Fruit fly (Drosophila melanogaster) whole organism, embryonic: Measurements from ENCODE around the gene Lim1.
A peak's percentile ranks its signal among the peaks of the same experiment; 100 is the strongest.

Experiments
- Abd-B ChIP-seq: fragments of 200-800 bp; sonication (Bioruptor generic); optimal IDR thresholded peaks from 2 replicates; lab custom pipeline; 2018; ENCODE audit warnings: missing biosample characterization, mild to moderate bottlenecking, missing genetic modification characterization, moderate library complexity
- Aef1 ChIP-seq: fragments of 200-800 bp; sonication (Bioruptor generic); IDR thresholded peaks from 3 replicates; pipeline ENCODE4 v1.3.6; 2022; ENCODE audit warnings: missing biosample characterization, missing genetic modification characterization
- CG10267 ChIP-seq: fragments of 200-800 bp; sonication (Bioruptor generic); optimal IDR thresholded peaks from 2 replicates; lab custom pipeline; 2018; ENCODE audit warnings: missing biosample characterization, mild to moderate bottlenecking, missing genetic modification characterization, moderate library complexity
- CG10979 ChIP-seq: fragments of 200-800 bp; sonication (Bioruptor generic); optimal IDR thresholded peaks from 2 replicates; lab custom pipeline; 2018; ENCODE audit warnings: missing biosample characterization, mild to moderate bottlenecking, missing genetic modification characterization, moderate library complexity
- CG11247 ChIP-seq: fragments of 200-800 bp; sonication (Bioruptor generic); IDR thresholded peaks from 2 replicates; pipeline ENCODE4 v1.3.6; 2022; ENCODE audit warnings: missing biosample characterization, missing genetic modification characterization
- CG11398 ChIP-seq: fragments of 200-800 bp; sonication (Bioruptor generic); optimal IDR thresholded peaks from 2 replicates; lab custom pipeline; 2016; ENCODE audit warnings: missing biosample characterization, missing genetic modification characterization
- CG11456 ChIP-seq: fragments of 200-800 bp; sonication (Bioruptor generic); IDR thresholded peaks from 3 replicates; pipeline ENCODE4 v1.3.6; 2022; ENCODE audit warnings: missing biosample characterization, missing genetic modification characterization
- CG11696 ChIP-seq: fragments of 200-800 bp; sonication (Bioruptor generic); IDR thresholded peaks from 2 replicates; pipeline ENCODE4 v1.3.6; 2022; ENCODE audit warnings: missing biosample characterization, missing genetic modification characterization
- CG12659 ChIP-seq: fragments of 200-800 bp; sonication (Bioruptor generic); optimal IDR thresholded peaks from 3 replicates; lab custom pipeline; 2017; ENCODE audit warnings: mild to moderate bottlenecking, missing biosample characterization, missing genetic modification reagents, missing genetic modification characterization
- CG13424 ChIP-seq: fragments of 200-800 bp; sonication (Bioruptor generic); optimal IDR thresholded peaks from 2 replicates; lab custom pipeline; 2019; ENCODE audit warnings: missing biosample characterization, mild to moderate bottlenecking, missing genetic modification characterization, moderate library complexity
- CG15269 ChIP-seq: fragments of 200-800 bp; sonication (Bioruptor generic); optimal IDR thresholded peaks from 2 replicates; lab custom pipeline; 2018; ENCODE audit warnings: missing biosample characterization, mild to moderate bottlenecking, missing genetic modification characterization, moderate library complexity
- CG15601 ChIP-seq: fragments of 200-800 bp; sonication (Bioruptor generic); optimal IDR thresholded peaks from 3 replicates; lab custom pipeline; 2019; ENCODE audit warnings: missing biosample characterization, mild to moderate bottlenecking, missing genetic modification characterization, moderate library complexity
- CG17328 ChIP-seq: fragments of 200-800 bp; sonication (Bioruptor generic); IDR thresholded peaks from 2 replicates; pipeline ENCODE4 v1.3.6; 2022; ENCODE audit warnings: missing biosample characterization, missing genetic modification characterization
- CG17359 ChIP-seq: fragments of 200-800 bp; sonication (Bioruptor generic); optimal IDR thresholded peaks from 3 replicates; lab custom pipeline; 2018; ENCODE audit warnings: missing biosample characterization, mild to moderate bottlenecking, missing genetic modification characterization, moderate library complexity
- CG17802 ChIP-seq: fragments of 200-800 bp; sonication (Bioruptor generic); optimal IDR thresholded peaks from 2 replicates; lab custom pipeline; 2018; ENCODE audit warnings: missing biosample characterization, mild to moderate bottlenecking, missing genetic modification characterization, moderate library complexity
- CG18262 ChIP-seq: fragments of 200-800 bp; optimal IDR thresholded peaks from 3 replicates; lab custom pipeline; 2019; ENCODE audit warnings: missing biosample characterization, mild to moderate bottlenecking, missing genetic modification characterization, moderate library complexity
- CG2678 ChIP-seq: fragments of 200-800 bp; sonication (Bioruptor generic); optimal IDR thresholded peaks from 3 replicates; lab custom pipeline; 2019; ENCODE audit warnings: missing biosample characterization, mild to moderate bottlenecking, missing genetic modification characterization, moderate library complexity
- CG2712 ChIP-seq: fragments of 200-800 bp; optimal IDR thresholded peaks from 3 replicates; lab custom pipeline; 2019; ENCODE audit warnings: missing biosample characterization, mild to moderate bottlenecking, missing genetic modification characterization, moderate library complexity
- CG31441 ChIP-seq: fragments of 200-800 bp; sonication (Bioruptor generic); IDR thresholded peaks from 2 replicates; pipeline ENCODE4 v1.3.6; 2022; ENCODE audit warnings: missing biosample characterization, missing genetic modification characterization
- CG34422 ChIP-seq: fragments of 200-800 bp; sonication (Bioruptor generic); IDR thresholded peaks from 3 replicates; pipeline ENCODE4 v1.3.6; 2022; ENCODE audit warnings: missing biosample characterization, missing genetic modification characterization
- CG3838 ChIP-seq: fragments of 200-800 bp; sonication (Bioruptor generic); optimal IDR thresholded peaks from 3 replicates; lab custom pipeline; 2016; ENCODE audit warnings: missing biosample characterization, missing genetic modification characterization
- CG4424 ChIP-seq: fragments of 200-800 bp; sonication (Bioruptor generic); optimal IDR thresholded peaks from 3 replicates; lab custom pipeline; 2016; ENCODE audit warnings: missing biosample characterization, missing genetic modification characterization
- CG5953 ChIP-seq: fragments of 200-800 bp; sonication (Bioruptor generic); IDR thresholded peaks from 2 replicates; pipeline ENCODE4 v1.3.6; 2022; ENCODE audit warnings: missing biosample characterization, missing genetic modification characterization
- CG6254 ChIP-seq: fragments of 200-800 bp; sonication (Bioruptor generic); optimal IDR thresholded peaks from 3 replicates; lab custom pipeline; 2017; ENCODE audit warnings: mild to moderate bottlenecking, missing biosample characterization, missing genetic modification reagents, missing genetic modification characterization
- CG7839 ChIP-seq: fragments of 200-800 bp; sonication (Bioruptor generic); optimal IDR thresholded peaks from 3 replicates; lab custom pipeline; 2018; ENCODE audit warnings: missing biosample characterization, mild to moderate bottlenecking, missing genetic modification characterization, moderate library complexity
- D19A ChIP-seq: fragments of 200-800 bp; optimal IDR thresholded peaks from 3 replicates; lab custom pipeline; 2019; ENCODE audit warnings: missing biosample characterization, mild to moderate bottlenecking, missing genetic modification characterization, moderate library complexity
- H2.0 ChIP-seq: fragments of 200-800 bp; sonication (Bioruptor generic); IDR thresholded peaks from 2 replicates; pipeline ENCODE4 v1.3.6; 2022; ENCODE audit warnings: missing biosample characterization, missing genetic modification characterization
- Hr51 ChIP-seq, 2 experiments: fragments of 200-800 bp; sonication (Bioruptor generic); optimal IDR thresholded peaks; 2 replicates in 1 of 2; 3 replicates in 1 of 2; lab custom pipeline; 2016 to 2018; ENCODE audit warnings: missing biosample characterization in 2 of 2, missing genetic modification characterization in 2 of 2, mild to moderate bottlenecking in 1 of 2, moderate library complexity in 1 of 2
- Lim3 ChIP-seq: fragments of 200-800 bp; sonication (Bioruptor generic); IDR thresholded peaks from 2 replicates; pipeline ENCODE4 v1.3.6; 2022; ENCODE audit warnings: missing biosample characterization, missing genetic modification characterization
- Six4 ChIP-seq: fragments of 200-800 bp; sonication (Bioruptor generic); optimal IDR thresholded peaks from 2 replicates; lab custom pipeline; 2016; ENCODE audit warnings: missing biosample characterization, missing genetic modification characterization
- Sox100B ChIP-seq: fragments of 200-800 bp; sonication (Bioruptor generic); optimal IDR thresholded peaks from 3 replicates; lab custom pipeline; 2018; ENCODE audit warnings: missing biosample characterization, mild to moderate bottlenecking, missing genetic modification characterization
- Xbp1 ChIP-seq: fragments of 200-800 bp; sonication (Bioruptor generic); optimal IDR thresholded peaks from 3 replicates; lab custom pipeline; 2016; ENCODE audit warnings: missing biosample characterization, mild to moderate bottlenecking, missing genetic modification characterization
- Xrp1 ChIP-seq: fragments of 200-800 bp; sonication (Bioruptor generic); IDR thresholded peaks from 2 replicates; pipeline ENCODE4 v1.3.6; 2022; ENCODE audit warnings: missing biosample characterization, missing genetic modification characterization
- chif ChIP-seq, 2 experiments: fragments of 200-800 bp; sonication (Bioruptor generic); optimal IDR thresholded peaks; 3 replicates each; lab custom pipeline; 2016; ENCODE audit warnings: missing biosample characterization in 2 of 2, missing genetic modification characterization in 2 of 2
- chm ChIP-seq: fragments of 200-800 bp; sonication (Bioruptor generic); IDR thresholded peaks from 2 replicates; pipeline ENCODE4 v1.3.6; 2022; ENCODE audit warnings: missing biosample characterization, missing genetic modification characterization
- ci ChIP-seq: fragments of 200-800 bp; sonication (Bioruptor generic); IDR thresholded peaks from 3 replicates; pipeline ENCODE4 v1.3.6; 2022; ENCODE audit warnings: missing biosample characterization, missing genetic modification characterization
- dmrt99B ChIP-seq: fragments of 200-800 bp; sonication (Bioruptor generic); optimal IDR thresholded peaks from 2 replicates; lab custom pipeline; 2018; ENCODE audit warnings: missing biosample characterization, mild to moderate bottlenecking, missing genetic modification characterization, moderate library complexity
- dpn ChIP-seq, 2 experiments: fragments of 200-800 bp; sonication (Bioruptor generic); optimal IDR thresholded peaks; 3 replicates each; lab custom pipeline; 2016; ENCODE audit warnings: missing biosample characterization in 2 of 2, missing genetic modification characterization in 2 of 2
- grau ChIP-seq: fragments of 200-800 bp; optimal IDR thresholded peaks from 3 replicates; lab custom pipeline; 2019; ENCODE audit warnings: missing biosample characterization, mild to moderate bottlenecking, missing genetic modification characterization, moderate library complexity
- gsb-n ChIP-seq: fragments of 200-800 bp; sonication (Bioruptor generic); optimal IDR thresholded peaks from 3 replicates; lab custom pipeline; 2018; ENCODE audit warnings: missing biosample characterization, mild to moderate bottlenecking, missing genetic modification characterization
- kah ChIP-seq: fragments of 200-800 bp; sonication (Bioruptor generic); optimal IDR thresholded peaks from 2 replicates; lab custom pipeline; 2018; ENCODE audit warnings: missing biosample characterization, mild to moderate bottlenecking, missing genetic modification characterization
- ken ChIP-seq: fragments of 200-800 bp; sonication (Bioruptor generic); IDR thresholded peaks from 3 replicates; pipeline ENCODE4 v1.3.6; 2022; ENCODE audit warnings: missing biosample characterization, missing genetic modification characterization
- lov ChIP-seq, 2 experiments: fragments of 200-800 bp in 1 of 2; fragments of >200 bp in 1 of 2; sonication (Bioruptor generic) in 1 of 2; IDR thresholded peaks in 1 of 2; optimal IDR thresholded peaks in 1 of 2; 2 replicates in 1 of 2; 3 replicates in 1 of 2; pipeline versions ENCODE4 v1.3.6 to Lab custom; 2017 to 2022; ENCODE audit warnings: missing biosample characterization in 1 of 2, missing genetic modification characterization in 1 of 2
- nerfin-1 ChIP-seq: fragments of 200-800 bp; sonication (Bioruptor generic); optimal IDR thresholded peaks from 3 replicates; lab custom pipeline; 2019; ENCODE audit warnings: missing biosample characterization, mild to moderate bottlenecking, missing genetic modification characterization, moderate library complexity
- org-1 ChIP-seq: fragments of 200-800 bp; sonication (Bioruptor generic); optimal IDR thresholded peaks from 2 replicates; lab custom pipeline; 2017; ENCODE audit warnings: missing biosample characterization, missing genetic modification characterization
- salm ChIP-seq: fragments of 200-800 bp; sonication (Bioruptor generic); optimal IDR thresholded peaks from 2 replicates; lab custom pipeline; 2018; ENCODE audit warnings: missing biosample characterization, mild to moderate bottlenecking, missing genetic modification characterization
- slbo ChIP-seq: fragments of 200-800 bp; sonication (Bioruptor generic); IDR thresholded peaks from 2 replicates; pipeline ENCODE4 v1.3.6; 2022; ENCODE audit warnings: missing biosample characterization, missing genetic modification characterization
- tgo ChIP-seq: fragments of 200-800 bp; sonication (Bioruptor generic); IDR thresholded peaks from 3 replicates; pipeline ENCODE4 v1.3.6; 2022; ENCODE audit warnings: missing biosample characterization, missing genetic modification characterization
- unpg ChIP-seq: fragments of 200-800 bp; sonication (Bioruptor generic); optimal IDR thresholded peaks from 3 replicates; lab custom pipeline; 2018; ENCODE audit warnings: missing biosample characterization, mild to moderate bottlenecking, missing genetic modification characterization, moderate library complexity

Lim1 gene

dm6 chrX:8837184-8837583 is 31.6 kb upstream of the Lim1 start (continued):
- TF ChIP-seq slbo (GFP tag; lab: Robert Waterston, UW) (peak; percentile 50; the same call in 1 of the 2 replicates), tgo (GFP tag; lab: Robert Waterston, UW) (peak; percentile 42; the same call in 1 of the 3 replicates), kah (GFP tag; lab: Kevin White, UChicago) (no peak), CG6254 (GFP tag; lab: Kevin White, UChicago) (no peak), CG2712 (tag; lab: Kevin White, UChicago) (peak; percentile 38), CG7839 (tag; lab: Kevin White, UChicago) (peak; percentile 39), gsb-n (tag; lab: Kevin White, UChicago) (peak; percentile 43), CG18262 (peak; percentile 29), Six4 (GFP tag; lab: Kevin White, UChicago) (no peak), CG31441 (GFP tag; lab: Robert Waterston, UW) (peak; percentile 48; the same call in 1 of the 2 replicates), CG10267 (tag; lab: Kevin White, UChicago) (peak; percentile 6), Xbp1 (GFP tag; lab: Kevin White, UChicago) (peak; percentile 26), Xrp1 (GFP tag; lab: Robert Waterston, UW) (peak; percentile 37; the same call in 1 of the 2 replicates), CG11398 (GFP tag; lab: Kevin White, UChicago) (no peak), CG3838 (GFP tag; lab: Kevin White, UChicago) (no peak), Sox100B (peak; percentile 32), chif (GFP tag; optimal IDR thresholded peaks at IDR 0.05; lab: Kevin White, UChicago) (peak in 1 of 2 experiments; percentile 12), CG15601 (tag; lab: Kevin White, UChicago) (peak; percentile 16), dpn (GFP tag; optimal IDR thresholded peaks at IDR 0.05; lab: Kevin White, UChicago) (peak in 1 of 2 experiments; percentile 19), CG11696 (GFP tag; lab: Robert Waterston, UW) (no peak), Hr51 (GFP tag; optimal IDR thresholded peaks at IDR 0.05; lab: Kevin White, UChicago) (peak in 1 of 2 experiments; percentile 41), ken (GFP tag; lab: Robert Waterston, UW) (peak; percentile 54; the same call in 1 of the 3 replicates), CG5953 (GFP tag; lab: Robert Waterston, UW) (0 out of 2 replicates have a peak, but pooled peaks have one; percentile 53), H2.0 (GFP tag; lab: Robert Waterston, UW) (0 out of 2 replicates have a peak, but pooled peaks have one; percentile 25), CG17328 (GFP tag; lab: Robert Waterston, UW) (peak; percentile 49; the same call in 1 of the 2 replicates), CG15269 (tag; lab: Kevin White, UChicago) (peak; percentile 56), CG11456 (GFP tag; lab: Robert Waterston, UW) (0 out of 3 replicates have a peak, but pooled peaks have one; percentile 9), CG34422 (GFP tag; lab: Robert Waterston, UW) (0 out of 3 replicates have a peak, but pooled peaks have one; percentile 49), chm (GFP tag; lab: Robert Waterston, UW) (peak; percentile 24; the same call in 1 of the 2 replicates), ci (GFP tag; lab: Robert Waterston, UW) (peak; percentile 54; the same call in 1 of the 3 replicates), CG2678 (tag; lab: Kevin White, UChicago) (peak; percentile 8), unpg (GFP tag; lab: Kevin White, UChicago) (peak; percentile 42), nerfin-1 (tag; lab: Kevin White, UChicago) (peak; percentile 26), grau (peak; percentile 61), lov (optimal IDR thresholded peaks at IDR 0.05; lab: Kevin White, UChicago) (no peak), lov (GFP tag; IDR thresholded peaks at IDR 0.05; lab: Robert Waterston, UW) (peak; percentile 54; the same call in 1 of the 3 replicates), CG11247 (no peak), CG17359 (tag; lab: Kevin White, UChicago) (peak; percentile 63), Lim3 (GFP tag; lab: Robert Waterston, UW) (no peak), CG13424 (tag; lab: Kevin White, UChicago) (peak; percentile 54), CG17802 (tag; lab: Kevin White, UChicago) (no peak), Abd-B (GFP tag; lab: Kevin White, UChicago) (no peak), CG4424 (GFP tag; lab: Kevin White, UChicago) (peak; percentile 6), dmrt99B (tag; lab: Kevin White, UChicago) (peak; percentile 43), D19A (peak; percentile 23), CG12659 (GFP tag; lab: Kevin White, UChicago) (peak; percentile 1), CG10979 (tag; lab: Kevin White, UChicago) (peak; percentile 42), salm (tag; lab: Kevin White, UChicago) (peak; percentile 16), Aef1 (0 out of 3 replicates have a peak, but pooled peaks have one; percentile 28), org-1 (GFP tag; lab: Kevin White, UChicago) (no peak)
